Worm (Caenorhabditis elegans) whole organism, L1 larva: ENCODE data around the gene col-38.

ENCODE experiments used
- C04F5.9 ChIP-seq: sonication (generic microtip); optimal IDR thresholded peaks from 2 replicates; lab custom pipeline; 2016; ENCODE audit warnings: missing genetic modification characterization, missing compliant biosample characterization
- C16A3.4 ChIP-seq: fragments of 150-350 bp; optimal IDR thresholded peaks from 2 replicates; lab custom pipeline; 2014; ENCODE audit warnings: missing biosample characterization, missing genetic modification characterization
- C34B4.2 ChIP-seq: sonication (generic microtip); optimal IDR thresholded peaks from 2 replicates; lab custom pipeline; 2017; ENCODE audit warnings: mild to moderate bottlenecking, missing genetic modification characterization, missing compliant biosample characterization
- Y116A8C.19 ChIP-seq: sonication (generic microtip); optimal IDR thresholded peaks from 2 replicates; lab custom pipeline; 2016; ENCODE audit warnings: missing compliant biosample characterization, missing genetic modification characterization, borderline replicate concordance
- aha-1 ChIP-seq: fragments of 150-350 bp; optimal IDR thresholded peaks from 2 replicates; lab custom pipeline; 2014; ENCODE audit warnings: missing biosample characterization, missing genetic modification characterization
- alr-1 ChIP-seq: fragments of 200-800 bp; sonication (Bioruptor generic); optimal IDR thresholded peaks from 2 replicates; lab custom pipeline; 2018; ENCODE audit warnings: borderline replicate concordance, mild to moderate bottlenecking, missing genetic modification characterization, missing compliant biosample characterization
- ceh-63 ChIP-seq: fragments of 200-800 bp; sonication (Bioruptor generic); optimal IDR thresholded peaks from 2 replicates; lab custom pipeline; 2018; ENCODE audit warnings: mild to moderate bottlenecking, missing genetic modification characterization, missing compliant biosample characterization
- ceh-8 ChIP-seq: fragments of 200-800 bp; sonication (Bioruptor generic); optimal IDR thresholded peaks from 2 replicates; lab custom pipeline; 2018; ENCODE audit warnings: mild to moderate bottlenecking, missing genetic modification characterization, moderate library complexity, missing compliant biosample characterization
- ceh-82 ChIP-seq, 3 experiments: fragments of 150-350 bp in 1 of 3; sonication (generic microtip) in 2 of 3; optimal IDR thresholded peaks; 2 replicates each; lab custom pipeline; 2014 to 2017; ENCODE audit warnings: missing biosample characterization in 3 of 3, missing genetic modification characterization in 3 of 3
- ces-1 ChIP-seq: fragments of 150-350 bp; optimal IDR thresholded peaks from 2 replicates; lab custom pipeline; 2014; ENCODE audit warnings: missing biosample characterization, missing genetic modification reagents, missing genetic modification characterization
- dsc-1 ChIP-seq: sonication (generic microtip); optimal IDR thresholded peaks from 2 replicates; lab custom pipeline; 2016; ENCODE audit warnings: mild to moderate bottlenecking, missing genetic modification characterization, missing compliant biosample characterization
- efl-1 ChIP-seq, 4 experiments: fragments of 150-350 bp; optimal IDR thresholded peaks in 3 of 4; peaks in 1 of 4; 1 replicate in 1 of 4; 2 replicates in 3 of 4; lab custom pipeline; 2014; ENCODE audit warnings: missing biosample characterization in 2 of 4, missing genetic modification characterization in 2 of 4, missing genetic modification reagents in 2 of 4
- elt-3 ChIP-seq, 6 experiments: fragments of 150-350 bp in 1 of 6; sonication (generic microtip); optimal IDR thresholded peaks; 2 replicates each; lab custom pipeline; 2017 to 2018; ENCODE audit warnings: missing biosample characterization in 6 of 6, missing genetic modification characterization in 6 of 6, inconsistent platforms in 1 of 6
- fkh-10 ChIP-seq: sonication (generic microtip); optimal IDR thresholded peaks from 2 replicates; lab custom pipeline; 2017; ENCODE audit warnings: missing biosample characterization, missing genetic modification reagents, missing genetic modification characterization
- fkh-4 ChIP-seq: sonication (generic microtip); optimal IDR thresholded peaks from 2 replicates; lab custom pipeline; 2016; ENCODE audit warnings: missing compliant biosample characterization, missing genetic modification characterization, borderline replicate concordance
- fkh-8 ChIP-seq: sonication (generic microtip); optimal IDR thresholded peaks from 2 replicates; lab custom pipeline; 2016; ENCODE audit warnings: mild to moderate bottlenecking, missing genetic modification characterization, missing compliant biosample characterization
- grh-1 ChIP-seq: fragments of 200-800 bp; sonication (Bioruptor generic); IDR thresholded peaks from 2 replicates; pipeline ENCODE4 v1.3.6; 2022; ENCODE audit warnings: missing genetic modification reagents, missing genetic modification characterization, missing compliant biosample characterization
- hlh-4 ChIP-seq: sonication (generic microtip); optimal IDR thresholded peaks from 2 replicates; lab custom pipeline; 2016; ENCODE audit warnings: mild to moderate bottlenecking, missing genetic modification characterization, missing compliant biosample characterization
- hpl-2 ChIP-seq: fragments of 150-350 bp; optimal IDR thresholded peaks from 2 replicates; lab custom pipeline; 2014; ENCODE audit warnings: missing biosample characterization, missing genetic modification reagents, missing genetic modification characterization
- isw-1 ChIP-seq: fragments of 200-800 bp; sonication (Bioruptor generic); IDR thresholded peaks from 2 replicates; pipeline ENCODE4 v1.3.6; 2022; ENCODE audit warnings: missing genetic modification characterization, missing compliant biosample characterization
- jun-1 ChIP-seq: fragments of 150-350 bp; optimal IDR thresholded peaks from 2 replicates; lab custom pipeline; 2014; ENCODE audit warnings: missing biosample characterization, missing genetic modification reagents, missing genetic modification characterization
- lin-13 ChIP-seq: fragments of 150-350 bp; optimal IDR thresholded peaks from 2 replicates; lab custom pipeline; 2014; ENCODE audit warnings: missing biosample characterization, missing genetic modification reagents, missing genetic modification characterization
- lin-14 ChIP-seq: fragments of 200-800 bp; sonication (Bioruptor generic); optimal IDR thresholded peaks from 2 replicates; lab custom pipeline; 2018; ENCODE audit warnings: mild to moderate bottlenecking, missing genetic modification characterization, moderate library complexity, missing compliant biosample characterization
- lsy-2 ChIP-seq, 2 experiments: fragments of 150-350 bp; optimal IDR thresholded peaks; 2 replicates each; lab custom pipeline; 2014; ENCODE audit warnings: missing biosample characterization in 2 of 2, missing genetic modification characterization in 2 of 2
- mdl-1 ChIP-seq, 2 experiments: fragments of 150-350 bp; optimal IDR thresholded peaks; 2 replicates each; lab custom pipeline; 2014 to 2017; ENCODE audit warnings: missing biosample characterization in 2 of 2, missing genetic modification characterization in 2 of 2, inconsistent platforms in 1 of 2
- mep-1 ChIP-seq: fragments of 150-350 bp; optimal IDR thresholded peaks from 2 replicates; lab custom pipeline; 2014; ENCODE audit warnings: missing biosample characterization, missing genetic modification characterization
- nhr-11 ChIP-seq: fragments of 150-350 bp; optimal IDR thresholded peaks from 2 replicates; lab custom pipeline; 2014; ENCODE audit warnings: missing biosample characterization, missing genetic modification characterization
- nhr-12 ChIP-seq: sonication (generic microtip); optimal IDR thresholded peaks from 2 replicates; lab custom pipeline; 2017; ENCODE audit warnings: missing biosample characterization, missing genetic modification characterization
- nhr-19 ChIP-seq: fragments of 200-800 bp; sonication (Bioruptor generic); conservative IDR thresholded peaks from 2 replicates; pipeline ENCODE4 v1.3.6; 2022; ENCODE audit warnings: missing genetic modification characterization, missing compliant biosample characterization
- nhr-237 ChIP-seq: fragments of 150-350 bp; optimal IDR thresholded peaks from 2 replicates; lab custom pipeline; 2014; ENCODE audit warnings: missing biosample characterization, missing genetic modification characterization
- nhr-28 ChIP-seq: fragments of 150-350 bp; optimal IDR thresholded peaks from 2 replicates; lab custom pipeline; 2014; ENCODE audit warnings: missing biosample characterization, missing genetic modification characterization
- nhr-71 ChIP-seq: sonication (generic microtip); optimal IDR thresholded peaks from 2 replicates; lab custom pipeline; 2016; ENCODE audit warnings: mild to moderate bottlenecking, missing genetic modification characterization, moderate library complexity, missing compliant biosample characterization
- nhr-76 ChIP-seq: sonication (generic microtip); optimal IDR thresholded peaks from 2 replicates; lab custom pipeline; 2017; ENCODE audit warnings: missing biosample characterization, missing genetic modification characterization
- nhr-77 ChIP-seq: fragments of 150-350 bp; optimal IDR thresholded peaks from 2 replicates; lab custom pipeline; 2014; ENCODE audit warnings: missing biosample characterization, missing genetic modification characterization
- nhr-84 ChIP-seq: sonication (generic microtip); optimal IDR thresholded peaks from 2 replicates; lab custom pipeline; 2017; ENCODE audit warnings: missing biosample characterization, missing genetic modification characterization
- nhr-85 ChIP-seq: sonication (generic microtip); peaks from one replicate; lab custom pipeline; 2016; ENCODE audit warnings: missing genetic modification characterization, inconsistent platforms, missing compliant biosample characterization
- nhr-90 ChIP-seq: sonication (generic microtip); optimal IDR thresholded peaks from 2 replicates; lab custom pipeline; 2016; ENCODE audit warnings: mild to moderate bottlenecking, missing genetic modification characterization, missing compliant biosample characterization; ENCODE audit not compliant: poor library complexity
- pag-3 ChIP-seq: sonication (generic microtip); optimal IDR thresholded peaks from 2 replicates; lab custom pipeline; 2017; ENCODE audit warnings: missing genetic modification characterization, mild to moderate bottlenecking, missing compliant biosample characterization, antibody characterized with exemption, borderline replicate concordance; ENCODE audit not compliant: insufficient read depth
- pqm-1 ChIP-seq: sonication (generic microtip); optimal IDR thresholded peaks from 3 replicates; lab custom pipeline; 2017; ENCODE audit warnings: missing biosample characterization, missing genetic modification characterization
- skn-1 ChIP-seq: fragments of 150-350 bp; optimal IDR thresholded peaks from 2 replicates; lab custom pipeline; 2014; ENCODE audit warnings: missing biosample characterization, missing genetic modification characterization
- snpc-4 ChIP-seq: fragments of 150-350 bp; optimal IDR thresholded peaks from 2 replicates; lab custom pipeline; 2014; ENCODE audit warnings: missing biosample characterization, missing genetic modification characterization
- sox-4 ChIP-seq: sonication (generic microtip); optimal IDR thresholded peaks from 2 replicates; lab custom pipeline; 2016; ENCODE audit warnings: missing genetic modification characterization, missing compliant biosample characterization
- sptf-1 ChIP-seq: fragments of 150-350 bp; optimal IDR thresholded peaks from 2 replicates; lab custom pipeline; 2014; ENCODE audit warnings: missing biosample characterization, missing genetic modification characterization
- swsn-7 ChIP-seq: sonication (generic microtip); optimal IDR thresholded peaks from 2 replicates; lab custom pipeline; 2016; ENCODE audit warnings: missing genetic modification characterization, missing compliant biosample characterization
- tbx-2 ChIP-seq: sonication (generic microtip); optimal IDR thresholded peaks from 2 replicates; lab custom pipeline; 2016; ENCODE audit warnings: missing genetic modification characterization, missing compliant biosample characterization
- tlp-1 ChIP-seq: fragments of 150-350 bp; optimal IDR thresholded peaks from 2 replicates; lab custom pipeline; 2014; ENCODE audit warnings: missing biosample characterization, missing genetic modification characterization
- xbp-1 ChIP-seq: sonication (generic microtip); optimal IDR thresholded peaks from 2 replicates; lab custom pipeline; 2016; ENCODE audit warnings: missing genetic modification characterization, missing compliant biosample characterization
- ztf-11 ChIP-seq, 2 experiments: sonication (generic microtip); optimal IDR thresholded peaks; 2 replicates each; lab custom pipeline; 2016 to 2017; ENCODE audit warnings: missing genetic modification characterization in 2 of 2, missing biosample characterization in 1 of 2, missing compliant biosample characterization in 1 of 2
- ztf-4 ChIP-seq: fragments of 150-350 bp; optimal IDR thresholded peaks from 2 replicates; lab custom pipeline; 2014; ENCODE audit warnings: missing biosample characterization, missing genetic modification characterization

The col-38 gene

DNA sequence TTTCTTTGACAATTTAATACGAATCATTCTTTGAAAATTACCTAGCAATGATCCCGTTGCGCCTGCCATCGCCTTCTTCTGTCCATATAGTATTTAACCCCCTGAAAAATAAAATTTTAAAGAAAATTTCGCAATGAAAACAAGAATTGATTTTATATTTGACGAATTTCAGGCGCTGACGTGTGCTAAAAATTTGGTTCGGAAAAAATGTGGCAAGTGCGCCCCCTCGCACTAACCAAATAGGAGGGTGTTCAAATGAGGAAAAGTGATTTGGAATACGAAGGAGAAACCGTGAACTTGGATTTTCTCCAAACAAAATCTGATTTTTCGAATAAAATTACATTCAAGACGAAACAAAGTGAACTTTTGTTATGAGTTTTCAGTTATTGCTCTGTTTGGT is 2.8 kb downstream of the col-38 start, which contains the start of gene stc-1 (continued):
- no peak for TF ChIP-seq alr-1 (tag; lab: Kevin White, UChicago)
- peak; percentile 7 for TF ChIP-seq nhr-90 (tag; lab: Kevin White, UChicago)
- peak in 1 of 2 experiments; percentile 82 for TF ChIP-seq efl-1 (optimal IDR thresholded peaks at IDR 0.05; lab: Kevin White, UChicago)
- TF ChIP-seq efl-1 (GFP tag; optimal IDR thresholded peaks at IDR 0.05 in 1 of 2; lab: Kevin White, UChicago), result peak; percentile 86 to 98
- no peak for TF ChIP-seq hpl-2
- no peak for TF ChIP-seq swsn-7 (tag; lab: Kevin White, UChicago)
- no peak for TF ChIP-seq nhr-11 (tag; lab: Kevin White, UChicago)
- no peak for TF ChIP-seq sox-4 (tag; lab: Kevin White, UChicago)
- no peak for TF ChIP-seq ztf-4
- TF ChIP-seq nhr-19 (GFP tag; lab: Robert Waterston, UW), result no peak
- TF ChIP-seq ceh-63 (GFP tag; lab: Kevin White, UChicago), result no peak
- TF ChIP-seq ces-1 (GFP tag; lab: Kevin White, UChicago), result no peak
- no peak for TF ChIP-seq ztf-11 (tag; optimal IDR thresholded peaks at IDR 0.05; lab: Kevin White, UChicago)
- TF ChIP-seq lin-13, result peak; percentile 27
- no peak for TF ChIP-seq grh-1
- no peak for TF ChIP-seq C16A3.4 (tag; lab: Kevin White, UChicago)
- no peak for TF ChIP-seq tbx-2
- TF ChIP-seq elt-3 (tag; optimal IDR thresholded peaks at IDR 0.05; lab: Kevin White, UChicago), result no peak
- TF ChIP-seq Y116A8C.19 (tag; lab: Kevin White, UChicago), result no peak
- TF ChIP-seq fkh-8, result no peak
- no peak for TF ChIP-seq jun-1 (tag; lab: Kevin White, UChicago)
- TF ChIP-seq skn-1, result peak; percentile 30
- TF ChIP-seq fkh-4, result no peak
- peak; percentile 29 for TF ChIP-seq nhr-71 (tag; lab: Kevin White, UChicago)
- no peak for TF ChIP-seq isw-1
- no peak for TF ChIP-seq nhr-84 (tag; lab: Kevin White, UChicago)
- TF ChIP-seq tlp-1 (tag; lab: Kevin White, UChicago), result no peak
- TF ChIP-seq sptf-1 (tag; lab: Kevin White, UChicago), result no peak
- peak; percentile 35 for TF ChIP-seq nhr-85 (tag; lab: Kevin White, UChicago)
- TF ChIP-seq C34B4.2 (tag; lab: Kevin White, UChicago), result no peak
- TF ChIP-seq lin-14 (GFP tag; lab: Kevin White, UChicago), result no peak

DNA sequence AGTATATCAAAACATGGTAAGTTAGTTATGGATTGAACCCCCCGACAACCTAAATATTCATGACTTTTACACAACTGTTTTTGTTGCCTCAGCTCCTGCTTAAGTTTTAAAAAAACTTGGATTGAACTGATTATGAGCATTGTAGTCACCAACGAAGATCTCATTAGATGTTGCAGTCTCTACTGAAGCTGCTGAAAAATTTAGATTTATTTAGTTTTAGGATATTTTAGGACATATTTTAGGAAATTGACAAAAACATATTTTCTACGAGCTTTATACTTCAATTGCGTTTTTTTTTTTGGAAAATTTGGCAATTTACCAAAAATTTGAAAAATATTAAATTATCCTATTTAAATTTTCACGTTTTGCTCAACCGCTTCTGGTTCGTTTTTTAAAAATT is 6.9 kb downstream of the col-38 start, which contains the start of gene F54C9.14:
Gene F54C9.14, plus strand, starts transcription at position 301 of the 400 bp plus-strand sequence.
- TF ChIP-seq nhr-76 (no peak), nhr-85 (tag; lab: Kevin White, UChicago) (peak; percentile 25)

DNA sequence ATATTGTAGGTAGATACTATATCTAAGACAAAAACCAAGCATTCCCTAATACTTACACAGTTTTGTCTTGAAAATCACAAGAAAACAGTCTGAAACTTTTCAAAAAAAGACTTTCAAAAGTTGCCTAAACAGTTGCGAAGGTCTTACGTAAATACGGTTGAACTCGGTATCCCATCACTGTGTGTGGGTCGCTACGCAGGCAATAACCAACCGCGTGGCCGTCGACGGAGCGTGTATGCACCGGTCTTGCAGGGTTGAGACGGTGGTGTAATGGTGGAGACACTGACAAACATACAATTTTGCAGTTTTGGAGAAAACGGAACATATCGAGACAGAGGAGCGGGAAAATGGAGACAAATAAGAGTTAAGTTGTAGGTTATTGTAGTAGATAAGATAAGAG is 7.7 kb downstream of the col-38 start, which contains the start of gene iff-2:
Gene iff-2, minus strand, starts transcription at position 141 of the 400 bp plus-strand sequence.
- TF ChIP-seq hpl-2, result peak; percentile 99
- peak; percentile 99 for TF ChIP-seq xbp-1 (tag; lab: Kevin White, UChicago)
- TF ChIP-seq fkh-10 (GFP tag; lab: Kevin White, UChicago), result peak; percentile 99
- peak; percentile 98 for TF ChIP-seq aha-1 (tag; lab: Kevin White, UChicago)
- peak; percentile 98 for TF ChIP-seq skn-1
- TF ChIP-seq hlh-4, result no peak
- peak; percentile 90 for TF ChIP-seq snpc-4
- TF ChIP-seq alr-1 (tag; lab: Kevin White, UChicago), result no peak
- peak; percentile 99 for TF ChIP-seq nhr-237 (tag; lab: Kevin White, UChicago)
- peak; percentile 99 for TF ChIP-seq nhr-19 (GFP tag; lab: Robert Waterston, UW)
- TF ChIP-seq swsn-7 (tag; lab: Kevin White, UChicago), result peak; percentile 99
- TF ChIP-seq dsc-1, result peak; percentile 99
- peak; percentile 98 for TF ChIP-seq C04F5.9 (tag; lab: Kevin White, UChicago)
- no peak for TF ChIP-seq nhr-12 (tag; lab: Kevin White, UChicago)
- no peak for TF ChIP-seq Y116A8C.19 (tag; lab: Kevin White, UChicago)
- peak; percentile 100 for TF ChIP-seq nhr-77 (tag; lab: Kevin White, UChicago)
- TF ChIP-seq ceh-82 (tag; optimal IDR thresholded peaks at IDR 0.05; lab: Kevin White, UChicago), result peak; percentile 99
- TF ChIP-seq nhr-28 (tag; lab: Kevin White, UChicago), result no peak
- TF ChIP-seq isw-1, result peak; percentile 99
- TF ChIP-seq tbx-2, result peak; percentile 99
- no peak for TF ChIP-seq tlp-1 (tag; lab: Kevin White, UChicago)
- TF ChIP-seq ceh-8, result peak; percentile 95
- peak; percentile 99 for TF ChIP-seq mep-1 (tag; lab: Kevin White, UChicago)
- TF ChIP-seq pag-3 (tag; lab: Kevin White, UChicago), result peak; percentile 69
- TF ChIP-seq sptf-1 (tag; lab: Kevin White, UChicago), result no peak
- TF ChIP-seq lsy-2 (tag; optimal IDR thresholded peaks at IDR 0.05; lab: Kevin White, UChicago), result peak; percentile 98
- TF ChIP-seq mdl-1 (tag; optimal IDR thresholded peaks at IDR 0.05; lab: Kevin White, UChicago), result peak; percentile 90 to 100
- TF ChIP-seq elt-3 (tag; optimal IDR thresholded peaks at IDR 0.05; lab: Kevin White, UChicago), result peak; percentile 100
- TF ChIP-seq pqm-1, result peak; percentile 54
